Worm (Caenorhabditis elegans) whole organism, early embryonic: Measurements from ENCODE around the gene Y38F2AR.12.

ENCODE experiments used
- ama-1 ChIP-seq: fragments of 150-350 bp; optimal IDR thresholded peaks from 2 replicates; lab custom pipeline; 2014
- ceh-36 ChIP-seq: sonication (generic microtip); optimal IDR thresholded peaks from 2 replicates; lab custom pipeline; 2016; ENCODE audit warnings: missing genetic modification characterization, inconsistent platforms, missing compliant biosample characterization
- flt-1 ChIP-seq: fragments of 200-800 bp; sonication (Bioruptor generic); IDR thresholded peaks from 2 replicates; pipeline ENCODE4 v1.3.6; 2022; ENCODE audit warnings: missing genetic modification characterization, missing compliant biosample characterization
- hnd-1 ChIP-seq: sonication (generic microtip); optimal IDR thresholded peaks from 2 replicates; lab custom pipeline; 2016; ENCODE audit warnings: missing genetic modification characterization, missing compliant biosample characterization
- sea-1 ChIP-seq: fragments of 200-800 bp; sonication (Bioruptor generic); conservative IDR thresholded peaks from 2 replicates; pipeline ENCODE4 v1.3.6; 2022; ENCODE audit warnings: missing genetic modification characterization, missing compliant biosample characterization
- tbx-11 ChIP-seq: fragments of 200-800 bp; sonication (Bioruptor generic); IDR thresholded peaks from 2 replicates; pipeline ENCODE4 v1.3.6; 2022; ENCODE audit warnings: missing genetic modification characterization, missing compliant biosample characterization
- tbx-37 ChIP-seq: fragments of 200-800 bp; sonication (Bioruptor generic); conservative IDR thresholded peaks from 2 replicates; pipeline ENCODE4 v1.3.6; 2022; ENCODE audit warnings: missing genetic modification reagents, missing genetic modification characterization, missing compliant biosample characterization
- tra-4 ChIP-seq: sonication (generic microtip); optimal IDR thresholded peaks from 2 replicates; lab custom pipeline; 2017; ENCODE audit warnings: missing genetic modification characterization, missing compliant biosample characterization

DNA sequence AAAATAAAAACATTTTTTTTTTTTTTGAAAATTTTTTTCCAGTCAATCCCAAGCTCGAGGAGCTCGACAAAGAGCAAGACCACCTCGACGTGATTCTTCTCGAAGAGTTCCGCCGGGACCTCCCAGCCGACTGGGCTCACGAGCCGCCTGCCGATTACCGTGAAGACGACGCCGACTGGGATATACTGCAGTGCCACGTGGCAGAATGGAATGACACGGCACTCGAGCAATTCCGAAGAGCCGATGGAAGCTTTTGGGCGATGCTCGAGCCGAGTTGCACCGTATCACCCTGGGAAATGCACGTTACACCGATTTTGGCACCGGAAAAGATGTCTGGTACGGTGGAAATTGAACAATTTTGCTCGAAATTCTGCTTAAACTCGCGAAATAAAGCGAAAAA lies 19.2 kb downstream of the Y38F2AR.12 start:
- no peak for TF ChIP-seq ama-1 (lab: Kevin White, UChicago)
- TF ChIP-seq ceh-36 (tag; lab: Kevin White, UChicago): no peak
- no peak for TF ChIP-seq flt-1 (GFP tag; lab: Robert Waterston, UW)
- TF ChIP-seq tra-4 (tag; lab: Kevin White, UChicago): no peak
- no peak for TF ChIP-seq tbx-11
- TF ChIP-seq hnd-1: no peak
- TF ChIP-seq sea-1 (GFP tag; lab: Robert Waterston, UW): no peak
- no peak for TF ChIP-seq tbx-37 (GFP tag; lab: Robert Waterston, UW)
